Worm (Caenorhabditis elegans) whole organism, mixed stage, embryonic: ENCODE results near the gene exos-8.

Experiments
- M03D4.4 ChIP-seq: sonication (generic microtip); optimal IDR thresholded peaks from 2 replicates; lab custom pipeline; 2017; ENCODE audit warnings: mild to moderate bottlenecking, missing genetic modification characterization, missing compliant biosample characterization
- bed-3 ChIP-seq: fragments of 200-800 bp; sonication (Bioruptor generic); optimal IDR thresholded peaks from 3 replicates; lab custom pipeline; 2018; ENCODE audit warnings: mild to moderate bottlenecking, missing genetic modification characterization, moderate library complexity, missing compliant biosample characterization
- blmp-1 ChIP-seq: fragments of 150-350 bp; optimal IDR thresholded peaks from 2 replicates; lab custom pipeline; 2014; ENCODE audit warnings: missing biosample characterization, missing genetic modification characterization
- ceh-83 ChIP-seq: fragments of 200-800 bp; sonication (Bioruptor generic); optimal IDR thresholded peaks from 2 replicates; lab custom pipeline; 2018; ENCODE audit warnings: mild to moderate bottlenecking, missing genetic modification characterization, missing compliant biosample characterization
- ces-1 ChIP-seq: fragments of 150-350 bp; optimal IDR thresholded peaks from 2 replicates; lab custom pipeline; 2014; ENCODE audit warnings: missing biosample characterization, missing genetic modification reagents, missing genetic modification characterization
- cnd-1 ChIP-seq: fragments of 200-800 bp; sonication (Bioruptor generic); optimal IDR thresholded peaks from 2 replicates; lab custom pipeline; 2018; ENCODE audit warnings: mild to moderate bottlenecking, missing genetic modification characterization, missing compliant biosample characterization
- elt-1 ChIP-seq: sonication (generic microtip); optimal IDR thresholded peaks from 2 replicates; lab custom pipeline; 2017; ENCODE audit warnings: missing genetic modification characterization, mild to moderate bottlenecking, missing compliant biosample characterization, antibody characterized with exemption, moderate library complexity, borderline replicate concordance; ENCODE audit not compliant: insufficient read depth
- elt-3 ChIP-seq: fragments of 150-350 bp; optimal IDR thresholded peaks from 2 replicates; lab custom pipeline; 2014; ENCODE audit warnings: missing biosample characterization, missing genetic modification characterization
- flh-1 ChIP-seq: fragments of 200-800 bp; sonication (Bioruptor generic); optimal IDR thresholded peaks from 2 replicates; lab custom pipeline; 2018; ENCODE audit warnings: mild to moderate bottlenecking, missing genetic modification characterization, moderate library complexity, missing compliant biosample characterization
- ham-2 ChIP-seq: fragments of 200-800 bp; sonication (Bioruptor generic); optimal IDR thresholded peaks from 2 replicates; lab custom pipeline; 2018; ENCODE audit warnings: mild to moderate bottlenecking, missing genetic modification characterization, missing compliant biosample characterization
- hlh-1 ChIP-seq: fragments of 150-350 bp; optimal IDR thresholded peaks from 2 replicates; lab custom pipeline; 2014; ENCODE audit warnings: missing biosample characterization, missing genetic modification reagents, missing genetic modification characterization
- lin-13 ChIP-seq: fragments of 150-350 bp; optimal IDR thresholded peaks from 2 replicates; lab custom pipeline; 2014; ENCODE audit warnings: missing biosample characterization, missing genetic modification characterization
- lin-32 ChIP-seq: fragments of 200-800 bp; sonication (Bioruptor generic); optimal IDR thresholded peaks from 2 replicates; lab custom pipeline; 2018; ENCODE audit warnings: mild to moderate bottlenecking, missing genetic modification characterization, missing compliant biosample characterization
- mab-5 ChIP-seq: fragments of 150-350 bp; optimal IDR thresholded peaks from 2 replicates; lab custom pipeline; 2014; ENCODE audit warnings: missing biosample characterization, missing genetic modification characterization
- mep-1 ChIP-seq: fragments of 150-350 bp; optimal IDR thresholded peaks from 2 replicates; lab custom pipeline; 2017; ENCODE audit warnings: missing biosample characterization, missing genetic modification reagents, missing genetic modification characterization, inconsistent platforms
- mls-2 ChIP-seq: sonication (generic microtip); optimal IDR thresholded peaks from 2 replicates; lab custom pipeline; 2016; ENCODE audit warnings: mild to moderate bottlenecking, missing genetic modification characterization, moderate library complexity, missing compliant biosample characterization
- nhr-12 ChIP-seq: fragments of 150-350 bp; optimal IDR thresholded peaks from 2 replicates; lab custom pipeline; 2014; ENCODE audit warnings: missing biosample characterization, missing genetic modification characterization
- nhr-2 ChIP-seq: fragments of 150-350 bp; optimal IDR thresholded peaks from 2 replicates; lab custom pipeline; 2014; ENCODE audit warnings: missing biosample characterization, missing genetic modification characterization
- nhr-237 ChIP-seq: fragments of 150-350 bp; optimal IDR thresholded peaks from 2 replicates; lab custom pipeline; 2014; ENCODE audit warnings: missing biosample characterization, missing genetic modification characterization
- nhr-76 ChIP-seq: sonication (generic microtip); optimal IDR thresholded peaks from 2 replicates; lab custom pipeline; 2017; ENCODE audit warnings: missing biosample characterization, missing genetic modification characterization
- pha-4 ChIP-seq: fragments of 150-350 bp; optimal IDR thresholded peaks from 2 replicates; lab custom pipeline; 2018; ENCODE audit warnings: missing biosample characterization, missing genetic modification reagents, missing genetic modification characterization
- sem-2 ChIP-seq: fragments of 200-800 bp; sonication (Bioruptor generic); optimal IDR thresholded peaks from 2 replicates; lab custom pipeline; 2018; ENCODE audit warnings: mild to moderate bottlenecking, missing genetic modification characterization, missing compliant biosample characterization
- snpc-4 ChIP-seq: fragments of 150-350 bp; optimal IDR thresholded peaks from 2 replicates; lab custom pipeline; 2014; ENCODE audit warnings: missing biosample characterization, missing genetic modification characterization
- sptf-1 ChIP-seq: sonication (generic microtip); optimal IDR thresholded peaks from 2 replicates; lab custom pipeline; 2017; ENCODE audit warnings: mild to moderate bottlenecking, missing genetic modification characterization, moderate library complexity, missing compliant biosample characterization
- unc-62 ChIP-seq: fragments of 150-350 bp; optimal IDR thresholded peaks from 2 replicates; lab custom pipeline; 2014; ENCODE audit warnings: missing biosample characterization, missing genetic modification reagents, missing genetic modification characterization
- zip-8 ChIP-seq: fragments of 150-350 bp; optimal IDR thresholded peaks from 2 replicates; lab custom pipeline; 2014; ENCODE audit warnings: missing biosample characterization, missing genetic modification characterization
- ztf-11 ChIP-seq: fragments of 150-350 bp; optimal IDR thresholded peaks from 2 replicates; lab custom pipeline; 2014; ENCODE audit warnings: missing biosample characterization, missing genetic modification characterization

The exos-8 gene

ce11 chrII:6712177-6712981 lies 29.1 kb upstream of the exos-8 start, which contains the start of the genes dpy-10 and T14B4.19:
dpy-10 (minus strand) TSS chrII:6712227.
T14B4.19 (minus strand) TSS chrII:6712931.
- peak; percentile 58 for TF ChIP-seq elt-3 (tag; lab: Kevin White, UChicago)
- TF ChIP-seq elt-1 (tag; lab: Kevin White, UChicago), result peak; percentile 80
- no peak for TF ChIP-seq nhr-12 (tag; lab: Kevin White, UChicago)
- TF ChIP-seq blmp-1 (tag; lab: Kevin White, UChicago), result peak; percentile 82
- peak; percentile 39 for TF ChIP-seq ham-2 (GFP tag; lab: Kevin White, UChicago)

- TF ChIP-seq nhr-76 (tag; lab: Kevin White, UChicago), result no peak
- peak; percentile 51 for TF ChIP-seq elt-1 (tag; lab: Kevin White, UChicago)
- peak; percentile 32 for TF ChIP-seq unc-62
- TF ChIP-seq ham-2 (GFP tag; lab: Kevin White, UChicago), result peak; percentile 84
Observed at ce11 chrII:6713003-6713402, 28.5 kb upstream of the exos-8 start.

- TF ChIP-seq snpc-4 (tag; lab: Kevin White, UChicago), result no peak
- no peak for TF ChIP-seq lin-32 (GFP tag; lab: Kevin White, UChicago)
- no peak for TF ChIP-seq lin-13 (tag; lab: Kevin White, UChicago)
- peak; percentile 82 for TF ChIP-seq blmp-1 (tag; lab: Kevin White, UChicago)
- no peak for TF ChIP-seq mab-5 (tag; lab: Kevin White, UChicago)
- TF ChIP-seq unc-62, result peak; percentile 23
- TF ChIP-seq mep-1 (tag; lab: Kevin White, UChicago), result no peak
- no peak for TF ChIP-seq ces-1 (GFP tag; lab: Kevin White, UChicago)
- peak; percentile 34 for TF ChIP-seq elt-3 (tag; lab: Kevin White, UChicago)
- no peak for TF ChIP-seq flh-1
- TF ChIP-seq elt-1 (tag; lab: Kevin White, UChicago), result peak; percentile 8
Observed at ce11 chrII:6713832-6714342, 27.6 kb upstream of the exos-8 start, which contains the start of gene dpy-2. dpy-2 (plus strand) TSS chrII:6714292.

ce11 chrII:6715853-6716252 lies 25.6 kb upstream of the exos-8 start:
- TF ChIP-seq nhr-76 (tag; lab: Kevin White, UChicago), result no peak
- TF ChIP-seq mep-1 (tag; lab: Kevin White, UChicago), result no peak
- no peak for TF ChIP-seq lin-13 (tag; lab: Kevin White, UChicago)
- no peak for TF ChIP-seq lin-32 (GFP tag; lab: Kevin White, UChicago)
- TF ChIP-seq pha-4 (tag; lab: Kevin White, UChicago), result no peak
- no peak for TF ChIP-seq hlh-1 (tag; lab: Kevin White, UChicago)
- no peak for TF ChIP-seq blmp-1 (tag; lab: Kevin White, UChicago)
- TF ChIP-seq sem-2, result no peak
- no peak for TF ChIP-seq mls-2 (tag; lab: Kevin White, UChicago)
- no peak for TF ChIP-seq unc-62

- TF ChIP-seq snpc-4 (tag; lab: Kevin White, UChicago) (no peak), elt-1 (tag; lab: Kevin White, UChicago) (no peak), unc-62 (no peak), lin-32 (GFP tag; lab: Kevin White, UChicago) (no peak), ces-1 (GFP tag; lab: Kevin White, UChicago) (no peak), nhr-12 (tag; lab: Kevin White, UChicago) (no peak), cnd-1 (tag; lab: Kevin White, UChicago) (no peak), zip-8 (tag; lab: Kevin White, UChicago) (no peak), ceh-83 (no peak), ham-2 (GFP tag; lab: Kevin White, UChicago) (no peak), M03D4.4 (tag; lab: Kevin White, UChicago) (no peak), nhr-237 (tag; lab: Kevin White, UChicago) (no peak)
Observed at ce11 chrII:6716638-6717037, 24.9 kb upstream of the exos-8 start, which contains the start of the genes T14B4.5 and T14B4.20. T14B4.5 (plus strand) TSS chrII:6716863. T14B4.20 (plus strand) TSS chrII:6716901.

- TF ChIP-seq ces-1 (GFP tag; lab: Kevin White, UChicago), result no peak
- no peak for TF ChIP-seq ztf-11
- no peak for TF ChIP-seq ceh-83
- no peak for TF ChIP-seq sptf-1 (tag; lab: Kevin White, UChicago)
- no peak for TF ChIP-seq zip-8 (tag; lab: Kevin White, UChicago)
- TF ChIP-seq nhr-2 (tag; lab: Kevin White, UChicago), result no peak
- no peak for TF ChIP-seq bed-3 (GFP tag; lab: Kevin White, UChicago)
- TF ChIP-seq lin-32 (GFP tag; lab: Kevin White, UChicago), result no peak
- TF ChIP-seq, all 35 proteins: peak for 0
Observed at ce11 chrII:6718221-6718620, 23.3 kb upstream of the exos-8 start, which contains the start of gene tsp-10. tsp-10 (plus strand) TSS chrII:6718586.
